Fruit fly (Drosophila melanogaster) whole organism: ENCODE results near the gene PRL-1.

Experiments
- CG8478 ChIP-seq: fragments of >200 bp; optimal IDR thresholded peaks from 2 replicates; lab custom pipeline; 2018; ENCODE audit warnings: inconsistent platforms
- Dll ChIP-seq: fragments of >200 bp; optimal IDR thresholded peaks from 2 replicates; lab custom pipeline; 2017
- EcR ChIP-seq, 2 experiments: fragments of >200 bp; optimal IDR thresholded peaks; 2 replicates each; lab custom pipeline; 2017; ENCODE audit warnings: missing biosample characterization in 2 of 2, missing genetic modification characterization in 2 of 2, missing genetic modification reagents in 2 of 2
- pan ChIP-seq: fragments of >200 bp; optimal IDR thresholded peaks from 2 replicates; lab custom pipeline; 2017
- psq ChIP-seq: fragments of >200 bp; optimal IDR thresholded peaks from 2 replicates; lab custom pipeline; 2017
- usp ChIP-seq: fragments of >200 bp; optimal IDR thresholded peaks from 2 replicates; lab custom pipeline; 2017; ENCODE audit warnings: missing biosample characterization, missing genetic modification characterization, mixed read lengths

Gene PRL-1

DNA sequence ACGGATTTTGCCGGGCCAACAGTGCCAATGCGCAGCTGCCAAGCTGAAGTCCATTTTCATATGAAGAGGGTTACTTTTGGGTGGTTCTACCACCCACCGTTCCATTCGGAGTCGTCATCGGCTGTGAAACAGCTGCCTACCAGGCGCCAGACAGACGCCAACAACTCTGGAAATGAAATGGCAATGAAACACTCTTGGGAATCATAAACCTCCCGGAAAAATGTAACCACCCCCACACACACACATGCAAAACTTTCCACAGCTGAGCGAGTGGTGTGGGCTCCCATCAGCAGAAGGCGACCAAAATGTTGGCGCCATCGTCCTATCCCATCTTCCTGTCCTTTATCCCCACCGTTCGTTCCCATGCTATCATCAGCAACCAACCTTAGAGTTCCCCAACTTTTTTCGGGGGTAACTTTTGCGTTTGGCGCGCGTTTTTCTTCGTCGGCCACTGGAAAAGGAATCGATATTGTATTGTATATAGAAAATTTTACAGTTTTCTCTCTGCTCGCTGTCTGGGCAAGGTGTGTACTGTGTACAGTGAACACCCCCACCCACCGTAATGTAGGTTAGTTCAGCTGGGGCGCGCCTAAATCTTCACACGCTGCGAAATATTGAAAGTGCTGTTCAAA, 17.9 kb upstream of the PRL-1 start:
- TF ChIP-seq usp (GFP tag; lab: Kevin White, UChicago) (no peak), psq (lab: Kevin White, UChicago) (no peak), EcR (GFP tag; optimal IDR thresholded peaks at IDR 0.05; lab: Kevin White, UChicago) (no peak), Dll (lab: Kevin White, UChicago) (no peak), pan (no peak), CG8478 (lab: Kevin White, UChicago) (no peak)

DNA sequence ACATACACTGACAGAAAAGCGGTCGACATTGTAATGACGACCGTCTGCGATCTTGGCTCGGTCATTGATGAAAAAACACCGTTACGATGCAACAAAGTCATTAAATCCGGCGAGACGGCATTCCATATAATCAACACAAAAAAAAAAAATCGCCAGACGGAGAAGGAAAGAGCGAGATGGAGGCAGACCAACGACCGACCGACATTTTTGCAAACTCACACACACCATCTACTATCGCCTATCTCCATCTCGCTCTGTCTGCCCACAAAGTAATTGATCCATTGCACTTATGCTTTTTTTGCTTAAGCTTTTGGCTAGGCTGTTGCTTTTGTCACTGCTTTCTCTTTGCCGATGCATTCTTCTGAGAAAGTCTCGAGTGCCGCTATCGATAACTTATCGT, 16.7 kb upstream of the PRL-1 start:
- TF ChIP-seq Dll (lab: Kevin White, UChicago) (no peak), usp (GFP tag; lab: Kevin White, UChicago) (no peak), EcR (GFP tag; optimal IDR thresholded peaks at IDR 0.05; lab: Kevin White, UChicago) (peak; percentile 21), CG8478 (lab: Kevin White, UChicago) (no peak), psq (lab: Kevin White, UChicago) (no peak)

DNA sequence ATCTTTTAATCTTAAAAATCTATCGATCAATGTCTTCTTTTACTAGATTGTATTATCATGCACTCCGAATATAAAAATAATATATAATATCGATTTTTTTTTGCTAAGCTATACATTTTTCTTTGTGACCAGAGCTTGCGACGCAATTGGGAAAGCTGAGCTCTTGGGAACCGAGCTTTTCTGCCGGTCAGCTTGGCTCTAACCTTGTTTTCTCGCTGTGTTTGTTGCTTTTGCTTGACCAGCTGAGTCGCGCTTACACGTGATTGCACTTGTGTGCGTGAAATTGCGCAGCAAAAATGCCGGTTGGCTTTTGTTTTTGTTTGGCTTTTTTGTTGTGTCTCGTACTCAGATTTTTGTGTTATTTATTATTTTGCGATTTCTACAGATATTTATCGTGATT, 16.0 kb upstream of the PRL-1 start:
- TF ChIP-seq Dll (lab: Kevin White, UChicago) (no peak), EcR (GFP tag; optimal IDR thresholded peaks at IDR 0.05; lab: Kevin White, UChicago) (no peak), usp (GFP tag; lab: Kevin White, UChicago) (no peak), CG8478 (lab: Kevin White, UChicago) (no peak), pan (no peak), psq (lab: Kevin White, UChicago) (no peak)

DNA sequence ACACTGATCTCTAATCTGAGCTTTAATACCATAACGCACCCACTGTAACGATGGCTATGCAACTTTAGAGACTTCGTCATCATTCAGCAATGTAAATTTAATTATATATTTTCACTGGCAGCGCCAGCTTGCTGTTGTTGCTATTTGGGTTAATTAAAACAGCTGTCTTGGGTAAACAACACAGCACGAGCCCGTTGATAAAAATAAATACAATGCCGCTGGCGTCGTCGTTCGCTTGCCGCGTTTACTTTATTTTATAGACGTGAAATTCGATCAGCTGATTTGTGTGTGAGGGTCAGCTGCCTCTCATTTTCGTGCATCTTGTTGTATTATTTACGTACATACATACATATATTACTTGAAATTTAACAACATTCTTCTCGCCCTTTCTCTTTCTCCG, 15.3 kb upstream of the PRL-1 start:
- TF ChIP-seq pan (no peak), Dll (lab: Kevin White, UChicago) (no peak), psq (lab: Kevin White, UChicago) (no peak), EcR (GFP tag; optimal IDR thresholded peaks at IDR 0.05; lab: Kevin White, UChicago) (no peak), CG8478 (lab: Kevin White, UChicago) (no peak), usp (GFP tag; lab: Kevin White, UChicago) (no peak)

DNA sequence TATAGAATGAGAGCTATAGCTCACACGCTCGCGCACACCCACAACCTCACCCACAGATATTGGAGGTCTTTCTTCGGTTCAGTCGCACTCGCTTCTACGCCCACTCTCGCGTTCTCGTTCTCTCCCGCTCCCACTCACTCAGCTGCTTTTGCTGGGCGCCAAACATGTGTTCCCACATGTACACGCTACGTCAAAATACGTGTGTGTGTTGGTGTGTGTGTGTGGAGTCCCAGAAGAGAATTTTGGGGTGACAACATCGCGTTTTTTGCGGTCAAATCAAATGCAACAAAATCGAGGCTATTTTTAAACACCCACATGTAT, 14.0 kb upstream of the PRL-1 start:
- TF ChIP-seq psq (lab: Kevin White, UChicago) (no peak), EcR (GFP tag; optimal IDR thresholded peaks at IDR 0.05; lab: Kevin White, UChicago) (no peak), pan (no peak), usp (GFP tag; lab: Kevin White, UChicago) (no peak), Dll (lab: Kevin White, UChicago) (no peak), CG8478 (lab: Kevin White, UChicago) (no peak)

DNA sequence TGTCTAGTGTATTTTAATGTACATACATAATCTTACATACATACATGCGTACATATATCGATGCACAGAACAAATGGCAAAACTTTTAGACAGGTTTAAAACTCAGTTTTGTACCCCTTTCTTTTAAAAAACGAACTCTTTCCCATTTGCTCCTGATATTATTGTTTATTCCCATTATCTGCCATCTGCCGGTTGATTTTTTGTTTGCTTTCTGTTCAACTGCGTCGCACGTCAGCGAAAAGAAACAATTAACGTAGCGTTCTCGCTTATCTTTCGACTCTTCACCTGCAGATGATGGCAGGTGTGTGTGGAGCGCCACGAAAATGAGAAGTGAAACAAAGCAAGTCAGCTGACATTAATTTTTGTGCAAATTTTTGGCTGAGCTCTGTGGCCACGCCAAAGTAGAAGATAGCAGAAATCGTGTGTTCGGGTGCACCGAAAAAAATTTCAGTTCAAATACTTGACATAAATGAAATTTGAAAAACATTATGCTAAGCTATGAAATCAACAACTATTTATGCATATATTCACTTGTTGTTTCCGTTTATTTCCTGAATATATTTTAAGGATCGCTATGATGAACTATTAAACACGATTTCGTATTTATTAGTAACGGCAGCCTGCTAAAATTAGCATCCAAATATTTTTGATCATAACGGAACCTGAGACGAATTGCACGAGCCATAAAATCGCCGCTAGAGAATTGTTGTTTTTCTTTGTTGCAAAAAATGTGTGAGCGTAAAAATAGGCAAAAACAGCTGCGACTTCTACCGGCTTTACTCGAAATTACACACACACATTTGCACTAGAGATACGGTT, 13.5 kb upstream of the PRL-1 start:
- TF ChIP-seq pan (no peak), EcR (GFP tag; optimal IDR thresholded peaks at IDR 0.05; lab: Kevin White, UChicago) (no peak), Dll (lab: Kevin White, UChicago) (no peak), CG8478 (lab: Kevin White, UChicago) (no peak), usp (GFP tag; lab: Kevin White, UChicago) (no peak), psq (lab: Kevin White, UChicago) (no peak)

DNA sequence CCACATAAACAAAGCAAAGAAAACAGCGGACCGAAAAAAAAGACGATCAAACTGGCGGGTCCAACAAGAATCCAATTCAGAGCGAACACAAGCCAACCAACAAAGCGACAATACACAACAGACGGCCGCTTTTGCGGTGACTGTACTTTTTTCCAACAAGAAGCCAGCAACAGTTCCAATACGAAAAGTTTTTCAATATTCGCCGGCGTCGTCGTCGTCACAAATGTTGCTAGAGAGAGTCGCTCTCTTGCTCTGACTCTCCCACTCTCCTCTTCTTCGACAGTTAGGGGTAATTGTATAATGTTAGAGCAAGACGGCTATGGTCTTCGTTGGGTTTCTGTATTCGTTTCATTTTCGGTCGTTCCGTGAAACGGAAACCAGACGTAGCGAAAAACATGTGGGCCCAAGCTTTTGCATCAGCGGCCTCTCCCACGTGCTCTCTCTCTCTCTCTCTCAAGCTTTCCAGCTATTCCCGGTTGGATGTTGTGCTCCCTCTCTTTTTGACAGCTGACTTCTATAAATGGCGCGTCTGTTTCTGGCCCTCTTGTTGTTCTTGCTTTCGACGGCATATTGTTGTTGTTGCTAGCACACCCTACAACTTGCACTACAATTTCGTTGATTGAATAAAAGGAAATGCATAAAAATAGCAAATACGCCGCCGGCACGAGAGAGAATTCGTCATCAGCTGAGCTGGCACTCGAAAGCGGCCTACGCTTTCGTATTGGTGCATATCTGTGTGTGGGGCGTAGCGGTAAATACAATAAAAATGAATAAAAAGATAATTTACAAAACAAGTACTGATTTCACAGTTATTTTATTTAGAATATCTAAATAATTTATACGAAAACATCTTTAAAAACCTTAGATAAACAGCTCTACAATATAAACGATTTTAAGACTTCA, 12.1 kb upstream of the PRL-1 start:
- TF ChIP-seq Dll (lab: Kevin White, UChicago) = peak; percentile 92
- no peak for TF ChIP-seq CG8478 (lab: Kevin White, UChicago)
- peak in 1 of 2 experiments; percentile 73 for TF ChIP-seq EcR (GFP tag; optimal IDR thresholded peaks at IDR 0.05; lab: Kevin White, UChicago)
- TF ChIP-seq usp (GFP tag; lab: Kevin White, UChicago) = no peak
- TF ChIP-seq pan = no peak

DNA sequence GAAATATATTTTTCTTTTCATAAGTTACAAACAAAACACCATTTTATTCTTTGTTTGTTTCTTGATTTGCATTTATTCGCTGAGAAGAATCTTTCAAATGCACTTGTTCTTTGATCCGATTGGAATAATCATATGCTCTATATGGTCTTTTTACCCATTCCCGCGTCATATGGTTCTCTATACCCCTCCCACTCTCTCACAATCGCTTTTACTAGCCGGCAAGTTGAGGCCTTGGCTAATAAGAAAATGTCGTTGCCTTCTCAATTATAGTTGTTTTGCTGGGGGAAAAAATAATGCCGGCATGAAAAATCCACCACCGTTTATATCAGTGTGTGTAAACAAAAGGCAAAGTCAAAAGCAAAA, 11.4 kb upstream of the PRL-1 start:
- TF ChIP-seq usp (GFP tag; lab: Kevin White, UChicago) = no peak
- TF ChIP-seq psq (lab: Kevin White, UChicago) = no peak
- TF ChIP-seq pan = no peak
- TF ChIP-seq CG8478 (lab: Kevin White, UChicago) = no peak
- TF ChIP-seq Dll (lab: Kevin White, UChicago) = no peak

DNA sequence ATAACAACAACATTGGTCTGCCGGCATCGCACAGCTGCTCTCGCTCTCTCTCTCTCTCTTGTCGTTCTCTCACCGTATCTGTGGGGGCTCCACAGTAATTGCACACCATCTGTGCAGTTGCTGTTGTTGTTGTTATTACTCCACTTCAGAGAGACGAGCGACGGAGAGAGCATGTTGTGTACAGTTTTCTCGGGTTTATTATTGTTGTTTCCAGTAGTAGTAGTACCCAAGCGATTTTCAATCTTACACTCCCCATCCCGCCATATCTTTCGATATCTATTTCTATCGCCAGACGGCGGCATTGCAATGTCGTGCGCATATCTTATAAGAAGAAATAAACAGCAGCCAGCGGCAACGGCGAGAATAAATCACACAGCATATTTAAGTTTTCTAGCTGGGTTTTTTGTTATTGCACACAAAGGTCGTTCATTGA, 10.7 kb upstream of the PRL-1 start:
- TF ChIP-seq Dll (lab: Kevin White, UChicago) (peak; percentile 60), EcR (GFP tag; optimal IDR thresholded peaks at IDR 0.05; lab: Kevin White, UChicago) (peak in 1 of 2 experiments; percentile 76), psq (lab: Kevin White, UChicago) (no peak), CG8478 (lab: Kevin White, UChicago) (no peak), usp (GFP tag; lab: Kevin White, UChicago) (no peak), pan (no peak)

DNA sequence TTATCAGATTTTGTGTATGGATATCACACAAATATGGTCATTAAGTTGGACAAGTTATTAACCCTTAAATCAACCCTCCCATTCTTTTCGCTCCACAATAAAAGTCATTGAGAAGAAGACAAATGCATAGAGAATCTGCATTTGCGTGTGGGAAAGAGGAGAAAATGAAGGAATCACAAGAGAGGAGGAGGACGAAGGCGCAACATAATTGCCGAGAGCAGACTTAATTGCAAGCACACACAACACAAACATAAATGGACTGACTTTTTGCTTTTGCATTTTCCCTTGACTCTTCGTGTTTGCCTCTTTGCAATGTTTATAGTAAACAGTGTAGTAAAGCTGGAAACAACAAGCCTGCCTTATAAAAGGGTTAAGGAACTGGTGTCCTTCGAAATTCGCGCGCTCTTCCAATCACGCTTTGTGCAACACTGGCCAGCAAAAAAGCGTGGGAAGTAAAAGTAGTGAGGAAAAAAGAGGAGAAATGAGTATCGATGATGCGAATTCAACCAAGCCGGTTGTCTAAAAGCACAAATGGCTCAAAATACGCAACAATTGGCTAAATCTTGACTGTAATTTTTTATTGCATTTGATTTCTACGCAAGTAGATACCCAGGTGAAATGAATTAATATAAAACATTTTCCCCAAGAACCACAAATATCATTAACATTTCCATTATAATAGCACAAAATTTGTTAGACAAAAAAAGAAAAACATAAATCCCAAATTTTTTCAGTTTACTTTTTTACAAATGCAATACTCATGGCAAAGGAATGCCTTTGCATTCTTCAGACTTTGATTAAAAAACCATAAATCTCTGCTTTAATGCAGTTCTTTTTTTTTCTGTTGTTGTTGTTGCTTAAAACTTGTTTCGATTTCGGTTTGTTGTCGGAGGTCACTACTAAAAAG, 10.0 kb upstream of the PRL-1 start:
- no peak for TF ChIP-seq pan
- no peak for TF ChIP-seq CG8478 (lab: Kevin White, UChicago)
- no peak for TF ChIP-seq psq (lab: Kevin White, UChicago)
- no peak for TF ChIP-seq EcR (GFP tag; optimal IDR thresholded peaks at IDR 0.05; lab: Kevin White, UChicago)
- no peak for TF ChIP-seq usp (GFP tag; lab: Kevin White, UChicago)
- no peak for TF ChIP-seq Dll (lab: Kevin White, UChicago)
